Fruit fly (Drosophila melanogaster): Measurements from ENCODE around the gene Ir87a.

Gene Ir87a

dm6 chr3R:13446048-13446447, 26.0 kb downstream of the Ir87a start:
- no peak for TF ChIP-seq woc (GFP tag; optimal IDR thresholded peaks at IDR 0.05)

- TF ChIP-seq sv (GFP tag; optimal IDR thresholded peaks at IDR 0.05) (peak; percentile 40), GATAd (GFP tag; optimal IDR thresholded peaks at IDR 0.05) (no peak)
These were observed 26.4 kb downstream of the Ir87a start for dm6 chr3R:13446489-13446888.

DNA sequence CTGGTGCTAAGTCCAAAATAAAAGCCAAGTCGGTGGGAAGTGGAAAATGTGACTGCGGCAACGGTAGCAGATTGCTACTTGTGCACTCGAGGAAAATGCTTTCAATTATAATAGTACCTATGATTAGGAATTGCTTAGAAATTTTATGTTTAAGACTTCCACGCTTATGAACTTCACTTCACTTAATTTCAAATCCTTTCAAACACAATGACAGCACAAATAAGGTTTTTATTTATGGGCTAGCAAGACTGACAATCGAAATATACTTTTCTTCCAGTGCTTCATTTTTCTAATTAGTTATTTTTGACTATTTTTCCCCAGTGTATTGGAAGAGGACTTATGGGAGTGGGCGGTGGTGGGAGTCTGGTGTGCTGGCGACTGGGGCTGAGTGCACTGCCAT, 28.3 kb downstream of the Ir87a start:
- TF ChIP-seq Vsx2 (GFP tag; optimal IDR thresholded peaks at IDR 0.05; ENCODE audit: partially characterized antibody) (no peak), Sp1 (GFP tag; optimal IDR thresholded peaks at IDR 0.05) (no peak), rgr (GFP tag; optimal IDR thresholded peaks at IDR 0.05) (no peak), Hr78 (GFP tag; optimal IDR thresholded peaks at IDR 0.05) (no peak), foxo (GFP tag; optimal IDR thresholded peaks at IDR 0.05) (no peak), CG9705 (GFP tag; optimal IDR thresholded peaks at IDR 0.05) (no peak), Mio (GFP tag; optimal IDR thresholded peaks at IDR 0.05) (no peak), sage (GFP tag; optimal IDR thresholded peaks at IDR 0.05) (no peak), HLH106 (tag; optimal IDR thresholded peaks at IDR 0.05) (no peak), Dif (GFP tag; optimal IDR thresholded peaks at IDR 0.05; ENCODE audit: partially characterized antibody) (no peak), jim (GFP tag; optimal IDR thresholded peaks at IDR 0.05) (no peak)

- TF ChIP-seq N (GFP tag; optimal IDR thresholded peaks at IDR 0.05) (peak; percentile 27), Dfd (GFP tag; optimal IDR thresholded peaks at IDR 0.05) (peak; percentile 25), dl (GFP tag; optimal IDR thresholded peaks at IDR 0.05; ENCODE audit: insufficient read depth in 1 of 2, partially characterized antibody in 2 of 2) (no peak)
These were observed 30.3 kb downstream of the Ir87a start, which contains the start of gene side-IV for dm6 chr3R:13450338-13450737. TSS of gene side-IV (plus strand) at chr3R:13450590.

dm6 chr3R:13452261-13452660, 32.2 kb downstream of the Ir87a start:
- TF ChIP-seq foxo (GFP tag; optimal IDR thresholded peaks at IDR 0.05) (no peak), Mio (GFP tag; optimal IDR thresholded peaks at IDR 0.05) (no peak), Rel (GFP tag; optimal IDR thresholded peaks at IDR 0.05) (no peak), Rel (tag; optimal IDR thresholded peaks at IDR 0.05) (no peak), dl (GFP tag; optimal IDR thresholded peaks at IDR 0.05; ENCODE audit: insufficient read depth in 1 of 2, partially characterized antibody in 2 of 2) (no peak), OdsH (GFP tag; optimal IDR thresholded peaks at IDR 0.05) (no peak), Myc (optimal IDR thresholded peaks at IDR 0.05) (no peak), N (GFP tag; optimal IDR thresholded peaks at IDR 0.05) (no peak), Hr78 (GFP tag; optimal IDR thresholded peaks at IDR 0.05) (no peak), fru (GFP tag; optimal IDR thresholded peaks at IDR 0.05) (no peak), GATAd (GFP tag; optimal IDR thresholded peaks at IDR 0.05) (no peak)

DNA sequence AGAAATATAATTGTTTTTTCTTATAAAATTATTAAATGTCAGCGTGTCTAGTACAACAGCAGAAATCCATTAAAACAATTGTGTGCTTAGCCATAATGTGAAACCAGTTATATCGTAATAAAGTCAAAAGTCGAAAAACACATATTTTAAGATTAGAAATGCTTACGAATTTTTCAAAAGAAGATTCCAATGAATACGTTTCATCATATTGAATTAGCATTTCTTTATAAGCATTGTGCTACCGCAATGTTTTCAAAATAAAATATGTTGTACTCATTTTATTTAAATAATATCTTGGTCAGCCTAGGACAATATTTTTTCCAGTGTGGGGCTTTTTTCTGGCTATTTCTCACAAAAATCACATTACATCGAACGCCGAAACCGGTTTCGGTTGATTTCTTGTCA, 32.8 kb downstream of the Ir87a start:
- TF ChIP-seq OdsH (GFP tag; optimal IDR thresholded peaks at IDR 0.05) (peak; percentile 65), Hr83 (GFP tag; optimal IDR thresholded peaks at IDR 0.05; ENCODE audit: poor library complexity, severe bottlenecking) (no peak), Hnf4 (GFP tag; optimal IDR thresholded peaks at IDR 0.05) (peak; percentile 15), br (GFP tag; optimal IDR thresholded peaks at IDR 0.05) (peak; percentile 52), GATAd (GFP tag; optimal IDR thresholded peaks at IDR 0.05) (no peak), Hr78 (GFP tag; optimal IDR thresholded peaks at IDR 0.05) (no peak), brk (GFP tag; optimal IDR thresholded peaks at IDR 0.05) (no peak), foxo (GFP tag; optimal IDR thresholded peaks at IDR 0.05) (peak in 1 of 2 experiments; percentile 74), dmrt93B (GFP tag; optimal IDR thresholded peaks at IDR 0.05) (peak; percentile 66), Mio (GFP tag; optimal IDR thresholded peaks at IDR 0.05) (no peak), jim (GFP tag; optimal IDR thresholded peaks at IDR 0.05) (no peak), Jra (GFP tag; optimal IDR thresholded peaks at IDR 0.05) (no peak), pan (optimal IDR thresholded peaks at IDR 0.05) (no peak), Abd-B (GFP tag; optimal IDR thresholded peaks at IDR 0.05) (no peak), dsf (GFP tag; optimal IDR thresholded peaks at IDR 0.05; ENCODE audit: borderline replicate concordance) (no peak), tai (GFP tag; optimal IDR thresholded peaks at IDR 0.05) (peak; percentile 23), woc (GFP tag; optimal IDR thresholded peaks at IDR 0.05) (peak; percentile 53), usp (GFP tag; optimal IDR thresholded peaks at IDR 0.05) (no peak), CrebA (GFP tag; optimal IDR thresholded peaks at IDR 0.05; ENCODE audit: borderline replicate concordance) (no peak), HLH106 (tag; optimal IDR thresholded peaks at IDR 0.05) (peak; percentile 68), Sp1 (GFP tag; optimal IDR thresholded peaks at IDR 0.05) (peak; percentile 74), CG9705 (GFP tag; optimal IDR thresholded peaks at IDR 0.05) (no peak), rgr (GFP tag; optimal IDR thresholded peaks at IDR 0.05) (peak; percentile 58), psq (GFP tag; optimal IDR thresholded peaks at IDR 0.05) (peak; percentile 59), h (GFP tag; optimal IDR thresholded peaks at IDR 0.05) (peak; percentile 74), Myc (optimal IDR thresholded peaks at IDR 0.05) (no peak), ey (GFP tag; optimal IDR thresholded peaks at IDR 0.05) (peak; percentile 51), fru (GFP tag; optimal IDR thresholded peaks at IDR 0.05) (peak; percentile 79), Dfd (GFP tag; optimal IDR thresholded peaks at IDR 0.05) (no peak), sv (GFP tag; optimal IDR thresholded peaks at IDR 0.05) (peak; percentile 66), sage (GFP tag; optimal IDR thresholded peaks at IDR 0.05) (peak; percentile 5), N (GFP tag; optimal IDR thresholded peaks at IDR 0.05) (no peak), Dif (GFP tag; optimal IDR thresholded peaks at IDR 0.05; ENCODE audit: partially characterized antibody) (no peak)
